Fruit fly (Drosophila melanogaster) whole organism, prepupa: ENCODE measurements around the gene glo.
A peak's percentile ranks its signal among the peaks of the same experiment; 100 is the strongest.

Experiments used
- Blimp-1 ChIP-seq: fragments of 200-800 bp; sonication (Bioruptor generic); optimal IDR thresholded peaks from 3 replicates; lab custom pipeline; 2017; ENCODE audit warnings: missing biosample characterization, missing genetic modification characterization, mild to moderate bottlenecking, moderate library complexity, missing genetic modification reagents
- CG6163 ChIP-seq: fragments of 200-800 bp; sonication (Bioruptor generic); IDR thresholded peaks from 3 replicates; pipeline ENCODE4 v1.3.6; 2022; ENCODE audit warnings: missing biosample characterization, missing genetic modification characterization
- CG7368 ChIP-seq: fragments of 200-800 bp; sonication (Bioruptor generic); optimal IDR thresholded peaks from 3 replicates; lab custom pipeline; 2016; ENCODE audit warnings: missing biosample characterization, missing genetic modification characterization
- CG9139 ChIP-seq: fragments of 200-800 bp; sonication (Bioruptor generic); optimal IDR thresholded peaks from 3 replicates; lab custom pipeline; 2017; ENCODE audit warnings: missing biosample characterization, mild to moderate bottlenecking, missing genetic modification characterization
- Eip78C ChIP-seq: fragments of 200-800 bp; sonication (Bioruptor generic); peaks from one replicate; lab custom pipeline; 2016; ENCODE audit warnings: missing biosample characterization, missing genetic modification characterization
- Met ChIP-seq: fragments of 200-800 bp; sonication (Bioruptor generic); optimal IDR thresholded peaks from 3 replicates; lab custom pipeline; 2016; ENCODE audit warnings: missing biosample characterization, missing genetic modification characterization
- fkh ChIP-seq: fragments of 200-800 bp; sonication (Bioruptor generic); optimal IDR thresholded peaks from 3 replicates; lab custom pipeline; 2017; ENCODE audit warnings: missing biosample characterization, mild to moderate bottlenecking, missing genetic modification characterization, moderate library complexity
- net ChIP-seq: fragments of 200-800 bp; sonication (Bioruptor generic); optimal IDR thresholded peaks from 3 replicates; lab custom pipeline; 2016; ENCODE audit warnings: missing biosample characterization, missing genetic modification characterization

DNA sequence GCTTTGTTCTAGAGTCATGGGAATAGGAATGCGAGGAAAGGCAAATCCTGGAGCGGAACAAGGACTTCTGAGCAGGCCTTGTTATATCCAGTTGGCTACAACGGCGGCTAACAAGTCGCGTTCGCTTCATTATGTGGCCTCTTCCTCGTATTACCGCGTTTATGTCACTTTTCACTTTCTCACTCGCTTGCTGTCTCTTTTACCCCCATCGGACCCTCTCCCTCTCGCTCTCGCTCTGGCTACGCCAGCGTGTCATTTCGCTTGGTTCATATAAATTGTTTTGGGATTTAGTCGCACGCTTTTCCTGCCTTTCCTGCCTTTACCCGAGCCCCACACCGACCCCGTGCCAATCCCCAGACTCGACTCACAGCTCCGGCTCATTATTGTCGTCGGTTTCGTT, 37.1 kb upstream of the glo start:
- TF ChIP-seq CG7368 (GFP tag; lab: Kevin White, UChicago) (no peak), CG9139 (GFP tag; lab: Kevin White, UChicago) (no peak), fkh (GFP tag; lab: Kevin White, UChicago) (no peak), Blimp-1 (GFP tag; lab: Kevin White, UChicago) (peak; percentile 58), CG6163 (GFP tag; lab: Robert Waterston, UW) (0 out of 3 replicates have a peak, but pooled peaks have one; percentile 13), Eip78C (GFP tag; lab: Kevin White, UChicago) (peak; percentile 41), Met (GFP tag; lab: Kevin White, UChicago) (no peak), net (GFP tag; lab: Kevin White, UChicago) (no peak)
